Worm (Caenorhabditis elegans) whole organism, L3 larva: ENCODE results near the gene anoh-2.

Experiments used
- jun-1 ChIP-seq: fragments of 150-350 bp; optimal IDR thresholded peaks from 2 replicates; lab custom pipeline; 2014; ENCODE audit warnings: missing biosample characterization, missing genetic modification reagents, missing genetic modification characterization
- tbx-2 ChIP-seq: sonication (generic microtip); optimal IDR thresholded peaks from 2 replicates; lab custom pipeline; 2016; ENCODE audit warnings: mild to moderate bottlenecking, missing genetic modification characterization, missing compliant biosample characterization
- ztf-4 ChIP-seq: fragments of 150-350 bp; optimal IDR thresholded peaks from 2 replicates; lab custom pipeline; 2014; ENCODE audit warnings: missing biosample characterization, missing genetic modification characterization

DNA sequence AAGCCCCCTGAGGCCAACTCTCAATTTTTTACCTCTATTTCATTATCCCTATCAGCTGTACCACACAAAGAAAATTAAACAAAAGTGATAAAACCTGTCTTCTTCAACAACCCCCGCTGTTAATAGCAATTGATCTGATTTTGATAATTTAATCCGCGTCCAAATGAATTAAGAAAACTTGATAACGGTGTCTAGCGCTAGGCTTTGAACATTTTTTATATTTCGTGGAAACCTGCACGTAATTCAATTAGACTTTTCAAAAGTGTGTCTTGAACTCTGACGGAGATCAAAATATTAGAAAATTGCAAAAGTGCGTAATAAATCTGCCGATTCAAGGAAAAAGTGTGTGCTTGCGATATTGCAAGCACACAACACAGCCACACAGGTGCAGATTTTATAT is 44.7 kb upstream of the anoh-2 start:
- TF ChIP-seq tbx-2 (no peak), jun-1 (tag; lab: Kevin White, UChicago) (no peak), ztf-4 (tag; lab: Kevin White, UChicago) (no peak)
